Fruit fly (Drosophila melanogaster) whole organism, embryonic: Measurements from ENCODE around the gene CG42554.

Experiments used
- CG10147 ChIP-seq: fragments of 200-800 bp; sonication (Bioruptor generic); optimal IDR thresholded peaks from 2 replicates; lab custom pipeline; 2019; ENCODE audit warnings: missing biosample characterization, mild to moderate bottlenecking, missing genetic modification characterization, moderate library complexity
- CG10543 ChIP-seq: fragments of 200-800 bp; sonication (Bioruptor generic); optimal IDR thresholded peaks from 3 replicates; lab custom pipeline; 2017; ENCODE audit warnings: missing biosample characterization, mild to moderate bottlenecking, missing genetic modification characterization, moderate library complexity
- CG10959 ChIP-seq: fragments of 200-800 bp; sonication (Bioruptor generic); IDR thresholded peaks from 2 replicates; pipeline ENCODE4 v1.3.6; 2022; ENCODE audit warnings: missing biosample characterization, missing genetic modification characterization
- CG11398 ChIP-seq: fragments of 200-800 bp; sonication (Bioruptor generic); optimal IDR thresholded peaks from 2 replicates; lab custom pipeline; 2016; ENCODE audit warnings: missing biosample characterization, missing genetic modification characterization
- CG1233 ChIP-seq: fragments of 200-800 bp; sonication (Bioruptor generic); optimal IDR thresholded peaks from 4 replicates; lab custom pipeline; 2018; ENCODE audit warnings: missing biosample characterization, mild to moderate bottlenecking, missing genetic modification characterization
- CG12769 ChIP-seq: fragments of 200-800 bp; sonication (Bioruptor generic); optimal IDR thresholded peaks from 2 replicates; lab custom pipeline; 2019; ENCODE audit warnings: missing biosample characterization, mild to moderate bottlenecking, missing genetic modification characterization, moderate library complexity
- CG13624 ChIP-seq: fragments of 200-800 bp; sonication (Bioruptor generic); optimal IDR thresholded peaks from 2 replicates; lab custom pipeline; 2016; ENCODE audit warnings: missing biosample characterization, missing genetic modification characterization
- CG15269 ChIP-seq: fragments of 200-800 bp; sonication (Bioruptor generic); optimal IDR thresholded peaks from 2 replicates; lab custom pipeline; 2018; ENCODE audit warnings: missing biosample characterization, mild to moderate bottlenecking, missing genetic modification characterization, moderate library complexity
- CG1647 ChIP-seq: fragments of 200-800 bp; sonication (Bioruptor generic); optimal IDR thresholded peaks from 3 replicates; lab custom pipeline; 2016; ENCODE audit warnings: missing biosample characterization, missing genetic modification characterization
- CG17385 ChIP-seq: fragments of 200-800 bp; sonication (Bioruptor generic); optimal IDR thresholded peaks from 3 replicates; lab custom pipeline; 2018; ENCODE audit warnings: missing biosample characterization, mild to moderate bottlenecking, missing genetic modification characterization
- CG17612 ChIP-seq: fragments of 200-800 bp; sonication (Bioruptor generic); IDR thresholded peaks from 2 replicates; pipeline ENCODE4 v1.3.6; 2022; ENCODE audit warnings: missing biosample characterization, missing genetic modification characterization
- CG18476 ChIP-seq: fragments of 200-800 bp; sonication (Bioruptor generic); optimal IDR thresholded peaks from 2 replicates; lab custom pipeline; 2016; ENCODE audit warnings: missing biosample characterization, mild to moderate bottlenecking, missing genetic modification characterization
- CG30020 ChIP-seq: fragments of 200-800 bp; optimal IDR thresholded peaks from 2 replicates; lab custom pipeline; 2019; ENCODE audit warnings: missing biosample characterization, mild to moderate bottlenecking, missing genetic modification characterization, moderate library complexity
- CG31388 ChIP-seq: fragments of 200-800 bp; sonication (Bioruptor generic); optimal IDR thresholded peaks from 2 replicates; lab custom pipeline; 2016; ENCODE audit warnings: missing biosample characterization, missing genetic modification characterization
- CG3163 ChIP-seq: fragments of 200-800 bp; sonication (Bioruptor generic); optimal IDR thresholded peaks from 3 replicates; lab custom pipeline; 2016; ENCODE audit warnings: missing biosample characterization, missing genetic modification characterization
- CG34376 ChIP-seq: fragments of 200-800 bp; sonication (Bioruptor generic); optimal IDR thresholded peaks from 2 replicates; lab custom pipeline; 2018; ENCODE audit warnings: missing biosample characterization, mild to moderate bottlenecking, missing genetic modification characterization
- CG4424 ChIP-seq: fragments of 200-800 bp; sonication (Bioruptor generic); optimal IDR thresholded peaks from 3 replicates; lab custom pipeline; 2016; ENCODE audit warnings: missing biosample characterization, missing genetic modification characterization
- CG4707 ChIP-seq: fragments of 200-800 bp; sonication (Bioruptor generic); optimal IDR thresholded peaks from 2 replicates; lab custom pipeline; 2018; ENCODE audit warnings: missing biosample characterization, mild to moderate bottlenecking, missing genetic modification characterization, moderate library complexity
- CG7928 ChIP-seq: fragments of 200-800 bp; sonication (Bioruptor generic); optimal IDR thresholded peaks from 2 replicates; lab custom pipeline; 2017; ENCODE audit warnings: missing biosample characterization, mild to moderate bottlenecking, missing genetic modification characterization
- CG8359 ChIP-seq: fragments of 200-800 bp; sonication (Bioruptor generic); optimal IDR thresholded peaks from 2 replicates; lab custom pipeline; 2017; ENCODE audit warnings: missing biosample characterization, mild to moderate bottlenecking, missing genetic modification characterization, borderline replicate concordance
- CG9932 ChIP-seq: fragments of 200-800 bp; sonication (Bioruptor generic); IDR thresholded peaks from 2 replicates; pipeline ENCODE4 v1.3.6; 2022; ENCODE audit warnings: missing biosample characterization, missing genetic modification characterization
- CHES-1-like ChIP-seq: fragments of 200-800 bp; sonication (Bioruptor generic); optimal IDR thresholded peaks from 2 replicates; lab custom pipeline; 2016; ENCODE audit warnings: missing biosample characterization, missing genetic modification characterization
- D ChIP-seq, 2 experiments: fragments of 200-800 bp in 1 of 2; fragments of >200 bp in 1 of 2; sonication (Bioruptor generic) in 1 of 2; optimal IDR thresholded peaks; 2 replicates in 1 of 2; 3 replicates in 1 of 2; lab custom pipeline; 2017; ENCODE audit warnings: mild to moderate bottlenecking in 1 of 2, missing biosample characterization in 1 of 2, missing genetic modification characterization in 1 of 2, missing genetic modification reagents in 1 of 2
- HmgZ ChIP-seq: fragments of 200-800 bp; sonication (Bioruptor generic); optimal IDR thresholded peaks from 2 replicates; lab custom pipeline; 2018; ENCODE audit warnings: missing biosample characterization, mild to moderate bottlenecking, missing genetic modification characterization
- Lpt ChIP-seq: fragments of >200 bp; optimal IDR thresholded peaks from 2 replicates; lab custom pipeline; 2018; ENCODE audit warnings: missing biosample characterization, missing genetic modification characterization
- NC2β ChIP-seq: fragments of 200-800 bp; sonication (Bioruptor generic); optimal IDR thresholded peaks from 2 replicates; lab custom pipeline; 2016; ENCODE audit warnings: missing biosample characterization, missing genetic modification characterization
- NfI ChIP-seq: fragments of 200-800 bp; sonication (Bioruptor generic); optimal IDR thresholded peaks from 3 replicates; lab custom pipeline; 2018; ENCODE audit warnings: missing biosample characterization, mild to moderate bottlenecking, missing genetic modification characterization, moderate library complexity
- Oaz ChIP-seq: fragments of 200-800 bp; sonication (Bioruptor generic); IDR thresholded peaks from 2 replicates; pipeline ENCODE4 v1.3.6; 2022; ENCODE audit warnings: missing biosample characterization, missing genetic modification characterization
- Pdp1 ChIP-seq, 2 experiments: fragments of 200-800 bp; sonication (Bioruptor generic); optimal IDR thresholded peaks; 3 replicates each; lab custom pipeline; 2016; ENCODE audit warnings: missing biosample characterization in 2 of 2, missing genetic modification characterization in 2 of 2, mild to moderate bottlenecking in 1 of 2, moderate library complexity in 1 of 2
- Poxn ChIP-seq: fragments of 200-800 bp; sonication (Bioruptor generic); IDR thresholded peaks from 2 replicates; pipeline ENCODE4 v1.3.6; 2022; ENCODE audit warnings: missing biosample characterization, missing genetic modification characterization
- Spps ChIP-seq: fragments of 200-800 bp; sonication (Bioruptor generic); optimal IDR thresholded peaks from 2 replicates; lab custom pipeline; 2018; ENCODE audit warnings: missing biosample characterization, mild to moderate bottlenecking, missing genetic modification characterization
- Xrp1 ChIP-seq: fragments of 200-800 bp; sonication (Bioruptor generic); IDR thresholded peaks from 2 replicates; pipeline ENCODE4 v1.3.6; 2022; ENCODE audit warnings: missing biosample characterization, missing genetic modification characterization
- ato ChIP-seq: fragments of 200-800 bp; sonication (Bioruptor generic); IDR thresholded peaks from 2 replicates; pipeline ENCODE4 v1.3.6; 2022; ENCODE audit warnings: missing biosample characterization, missing genetic modification characterization; ENCODE audit not compliant: partially characterized antibody
- bcd ChIP-seq: fragments of 200-800 bp; sonication (Bioruptor generic); optimal IDR thresholded peaks from 2 replicates; lab custom pipeline; 2017; ENCODE audit warnings: missing biosample characterization, mild to moderate bottlenecking, missing genetic modification characterization
- ci ChIP-seq: fragments of 200-800 bp; sonication (Bioruptor generic); IDR thresholded peaks from 3 replicates; pipeline ENCODE4 v1.3.6; 2022; ENCODE audit warnings: missing biosample characterization, missing genetic modification characterization
- da ChIP-seq: fragments of 200-800 bp; sonication (Bioruptor generic); optimal IDR thresholded peaks from 2 replicates; lab custom pipeline; 2016; ENCODE audit warnings: missing biosample characterization, missing genetic modification characterization
- dimm ChIP-seq: fragments of 200-800 bp; sonication (Bioruptor generic); IDR thresholded peaks from 2 replicates; pipeline ENCODE4 v1.3.6; 2022; ENCODE audit warnings: missing biosample characterization, missing genetic modification characterization
- fd64A ChIP-seq: fragments of 200-800 bp; sonication (Bioruptor generic); optimal IDR thresholded peaks from 3 replicates; lab custom pipeline; 2018; ENCODE audit warnings: missing biosample characterization, mild to moderate bottlenecking, missing genetic modification characterization
- grau ChIP-seq: fragments of 200-800 bp; optimal IDR thresholded peaks from 3 replicates; lab custom pipeline; 2019; ENCODE audit warnings: missing biosample characterization, mild to moderate bottlenecking, missing genetic modification characterization, moderate library complexity
- grn ChIP-seq: fragments of 200-800 bp; sonication (Bioruptor generic); optimal IDR thresholded peaks from 3 replicates; lab custom pipeline; 2017; ENCODE audit warnings: missing biosample characterization, missing genetic modification characterization
- gro ChIP-seq: fragments of 200-800 bp; sonication (Bioruptor generic); optimal IDR thresholded peaks from 2 replicates; lab custom pipeline; 2016; ENCODE audit warnings: missing biosample characterization, missing genetic modification characterization
- ind ChIP-seq: fragments of 200-800 bp; sonication (Bioruptor generic); optimal IDR thresholded peaks from 3 replicates; lab custom pipeline; 2016; ENCODE audit warnings: missing biosample characterization, missing genetic modification characterization
- insv ChIP-seq, 2 experiments: fragments of 200-800 bp; sonication (Bioruptor generic); optimal IDR thresholded peaks; 3 replicates each; lab custom pipeline; 2016 to 2018; ENCODE audit warnings: missing biosample characterization in 2 of 2, missing genetic modification characterization in 2 of 2
- klu ChIP-seq: fragments of 200-800 bp; sonication (Bioruptor generic); IDR thresholded peaks from 2 replicates; pipeline ENCODE4 v1.3.6; 2022; ENCODE audit warnings: missing biosample characterization, missing genetic modification characterization
- lab ChIP-seq: fragments of 200-800 bp; sonication (Bioruptor generic); optimal IDR thresholded peaks from 3 replicates; lab custom pipeline; 2017; ENCODE audit warnings: missing biosample characterization, missing genetic modification characterization, mild to moderate bottlenecking, moderate library complexity, missing genetic modification reagents
- lmd ChIP-seq: fragments of 200-800 bp; sonication (Bioruptor generic); IDR thresholded peaks from 2 replicates; pipeline ENCODE4 v1.3.6; 2022; ENCODE audit warnings: missing biosample characterization, missing genetic modification characterization
- mam ChIP-seq: fragments of 200-800 bp; sonication (Bioruptor generic); optimal IDR thresholded peaks from 3 replicates; lab custom pipeline; 2016; ENCODE audit warnings: missing biosample characterization, missing genetic modification characterization
- pho ChIP-seq: fragments of 200-800 bp; sonication (Bioruptor generic); optimal IDR thresholded peaks from 2 replicates; lab custom pipeline; 2016; ENCODE audit warnings: missing biosample characterization, missing genetic modification characterization
- ssp ChIP-seq: fragments of 200-800 bp; sonication (Bioruptor generic); IDR thresholded peaks from 2 replicates; pipeline ENCODE4 v1.3.6; 2022; ENCODE audit warnings: missing biosample characterization, missing genetic modification characterization
- tio ChIP-seq: fragments of 200-800 bp; sonication (Bioruptor generic); optimal IDR thresholded peaks from 2 replicates; lab custom pipeline; 2017; ENCODE audit warnings: missing biosample characterization, missing genetic modification characterization, inconsistent platforms
- zfh2 ChIP-seq: fragments of 200-800 bp; sonication (Bioruptor generic); optimal IDR thresholded peaks from 2 replicates; lab custom pipeline; 2016; ENCODE audit warnings: missing biosample characterization, missing genetic modification characterization

CG42554 gene

DNA sequence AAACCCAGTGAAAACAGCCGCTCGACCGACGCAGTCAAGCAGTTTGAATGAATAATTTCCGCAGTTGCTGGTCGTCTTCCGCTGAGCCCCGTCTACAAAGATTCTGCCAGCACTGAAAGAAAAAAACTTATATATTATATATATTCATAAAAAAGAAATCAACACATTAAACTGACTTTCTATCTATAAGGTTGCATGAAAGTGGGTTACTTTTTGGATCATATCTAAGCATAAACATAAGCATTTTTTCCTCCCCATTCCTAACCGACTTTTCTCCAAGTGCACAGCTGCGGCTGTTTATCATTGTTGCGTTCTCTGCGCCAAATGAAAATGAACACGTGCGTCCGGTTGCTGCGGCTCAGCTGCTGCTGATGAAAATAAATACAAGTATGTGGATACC, 15.2 kb upstream of the CG42554 start (continued):
- TF ChIP-seq grau (tag; lab: Kevin White, UChicago) (peak; percentile 66), CG18476 (GFP tag; lab: Kevin White, UChicago) (peak; percentile 11), da (GFP tag; lab: Kevin White, UChicago) (no peak), CG30020 (tag; lab: Kevin White, UChicago) (no peak), Pdp1 (GFP tag; optimal IDR thresholded peaks at IDR 0.05; lab: Kevin White, UChicago) (peak in 1 of 2 experiments; percentile 10), dimm (GFP tag; lab: Robert Waterston, UW) (peak; percentile 51; the same call in 1 of the 2 replicates), CG1233 (GFP tag; lab: Kevin White, UChicago) (peak; percentile 50), CHES-1-like (no peak), CG9932 (GFP tag; lab: Robert Waterston, UW) (peak; percentile 44; the same call in 1 of the 2 replicates), CG34376 (GFP tag; lab: Kevin White, UChicago) (no peak), gro (GFP tag; lab: Kevin White, UChicago) (peak; percentile 7), bcd (GFP tag; lab: Kevin White, UChicago) (peak; percentile 54), NC2β (GFP tag; lab: Kevin White, UChicago) (no peak), Xrp1 (peak; percentile 80), CG15269 (peak; percentile 81), CG17612 (no peak), HmgZ (tag; lab: Kevin White, UChicago) (peak; percentile 39), CG10147 (peak; percentile 68), CG1647 (peak; percentile 28), ssp (GFP tag; lab: Robert Waterston, UW) (peak; percentile 67), Oaz (GFP tag; lab: Robert Waterston, UW) (peak; percentile 52; the same call in 1 of the 2 replicates), CG3163 (GFP tag; lab: Kevin White, UChicago) (no peak), CG12769 (tag; lab: Kevin White, UChicago) (no peak), fd64A (GFP tag; lab: Kevin White, UChicago) (no peak), Spps (tag; lab: Kevin White, UChicago) (peak; percentile 30), lab (GFP tag; lab: Kevin White, UChicago) (peak; percentile 78), CG10959 (GFP tag; lab: Robert Waterston, UW) (no peak), pho (no peak), CG13624 (GFP tag; lab: Kevin White, UChicago) (no peak), klu (GFP tag; lab: Robert Waterston, UW) (no peak), zfh2 (GFP tag; lab: Kevin White, UChicago) (no peak), CG4707 (GFP tag; lab: Kevin White, UChicago) (no peak), NfI (GFP tag; lab: Kevin White, UChicago) (peak; percentile 50), Poxn (GFP tag; lab: Robert Waterston, UW) (no peak), CG31388 (GFP tag; lab: Kevin White, UChicago) (no peak), grn (no peak), CG10543 (GFP tag; lab: Kevin White, UChicago) (no peak), tio (peak; percentile 53), CG8359 (peak; percentile 27), D (optimal IDR thresholded peaks at IDR 0.05; lab: Kevin White, UChicago) (no peak), D (GFP tag; optimal IDR thresholded peaks at IDR 0.05; lab: Kevin White, UChicago) (peak; percentile 53), mam (GFP tag; lab: Kevin White, UChicago) (peak; percentile 19), CG17385 (GFP tag; lab: Kevin White, UChicago) (peak; percentile 69), lmd (GFP tag; lab: Robert Waterston, UW) (peak; percentile 80), ind (GFP tag; lab: Kevin White, UChicago) (peak; percentile 65), CG11398 (GFP tag; lab: Kevin White, UChicago) (peak; percentile 0), ci (peak; percentile 92), ato (GFP tag; lab: Robert Waterston, UW) (no peak), Lpt (GFP tag; lab: Kevin White, UChicago) (no peak), insv (GFP tag; optimal IDR thresholded peaks at IDR 0.05; lab: Kevin White, UChicago) (no peak), CG7928 (GFP tag; lab: Kevin White, UChicago) (no peak), CG4424 (peak; percentile 67)
